Comparison of ENCODE assay signal across 4 worm cellular contexts in the genomic region with DNA sequence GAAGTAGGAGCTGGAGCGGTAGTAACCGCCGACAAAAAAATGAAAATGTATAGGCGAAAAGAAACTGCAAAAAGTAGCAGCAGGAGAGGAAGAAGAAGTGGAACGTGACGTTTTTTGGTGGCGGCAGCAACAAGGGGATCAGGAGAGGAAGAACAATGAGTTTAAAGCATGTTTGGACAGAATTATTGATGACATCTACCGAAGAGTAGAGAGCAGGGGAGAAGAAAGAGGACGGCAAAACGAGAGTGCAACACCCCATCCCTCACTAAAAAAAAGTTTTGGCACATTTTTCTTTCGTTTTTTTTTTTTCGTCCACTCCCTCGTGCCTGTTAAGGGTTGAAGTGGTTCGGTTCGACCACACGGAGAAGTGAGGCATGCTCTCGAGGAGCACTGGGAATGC.
TF ChIP-seq lines count a peak whose summit lies in the region.

No protein-coding gene starts in this region.

TF ChIP-seq in whole organism, L1 larva, 84 proteins besides CTCF, POLR2A, EP300 and RAD21:
- TF ChIP-seq elt-2 (tag; optimal IDR thresholded peaks at IDR 0.05; lab: Kevin White, UChicago) (no peak), lin-14 (GFP tag; optimal IDR thresholded peaks at IDR 0.05; lab: Kevin White, UChicago) (peak; percentile 55), isw-1 (GFP tag; IDR thresholded peaks at IDR 0.05; lab: Robert Waterston, UW) (no peak)

TF ChIP-seq in whole organism, L2 larva, 48 proteins besides CTCF, POLR2A, EP300 and RAD21:
- TF ChIP-seq nhr-25 (tag; optimal IDR thresholded peaks at IDR 0.05; lab: Kevin White, UChicago): no peak
- peak in 1 of 2 experiments; percentile 23 for TF ChIP-seq mdl-1 (tag; optimal IDR thresholded peaks at IDR 0.05; lab: Kevin White, UChicago)
- peak; percentile 31 for TF ChIP-seq unc-55 (GFP tag; optimal IDR thresholded peaks at IDR 0.05; lab: Kevin White, UChicago)
- TF ChIP-seq crh-2 (tag; optimal IDR thresholded peaks at IDR 0.05; lab: Kevin White, UChicago): no peak
- no peak for TF ChIP-seq nhr-129 (tag; optimal IDR thresholded peaks at IDR 0.05; lab: Kevin White, UChicago)

TF ChIP-seq in whole organism, L3 larva, 47 proteins besides CTCF, POLR2A, EP300 and RAD21:
- TF ChIP-seq lin-39 (tag; optimal IDR thresholded peaks at IDR 0.05; lab: Kevin White, UChicago) (peak; percentile 62), pqm-1 (tag; optimal IDR thresholded peaks at IDR 0.05; lab: Kevin White, UChicago) (no peak)

TF ChIP-seq in whole organism, L4 larva, 104 proteins besides CTCF, POLR2A, EP300 and RAD21:
- TF ChIP-seq lsy-2 (tag; optimal IDR thresholded peaks at IDR 0.05; lab: Kevin White, UChicago) (peak in 1 of 2 experiments; percentile 18), mep-1 (tag; optimal IDR thresholded peaks at IDR 0.05; lab: Kevin White, UChicago) (peak; percentile 24), hlh-30 (tag; optimal IDR thresholded peaks at IDR 0.05; lab: Kevin White, UChicago; ENCODE audit: insufficient read depth) (peak; percentile 12), ceh-82 (tag; optimal IDR thresholded peaks at IDR 0.05; lab: Kevin White, UChicago) (no peak), mdl-1 (tag; optimal IDR thresholded peaks at IDR 0.05; lab: Kevin White, UChicago) (peak in 1 of 2 experiments; percentile 25)

Comparison
In these comparisons a context has a peak if more than half of its experiments do, and no peak if none do; other contexts are left out.
1. Of the 29 proteins assayed by ChIP-seq in both whole organism, L4 larva and whole organism, L1 larva: peak only in whole organism, L4 larva: mep-1; only in whole organism, L1 larva: none; in both: none; in neither: 26; mixed calls (peak in some experiments, not most) for 2.